Fruit fly (Drosophila melanogaster): ENCODE results near the gene GNBP2.

Gene GNBP2

dm6 chr3L:18640584-18641527 is 34.4 kb downstream of the GNBP2 start:
- no peak for TF ChIP-seq CTCF (optimal IDR thresholded peaks at IDR 0.05)
- no peak for TF ChIP-seq CG8478 (optimal IDR thresholded peaks at IDR 0.05)

DNA sequence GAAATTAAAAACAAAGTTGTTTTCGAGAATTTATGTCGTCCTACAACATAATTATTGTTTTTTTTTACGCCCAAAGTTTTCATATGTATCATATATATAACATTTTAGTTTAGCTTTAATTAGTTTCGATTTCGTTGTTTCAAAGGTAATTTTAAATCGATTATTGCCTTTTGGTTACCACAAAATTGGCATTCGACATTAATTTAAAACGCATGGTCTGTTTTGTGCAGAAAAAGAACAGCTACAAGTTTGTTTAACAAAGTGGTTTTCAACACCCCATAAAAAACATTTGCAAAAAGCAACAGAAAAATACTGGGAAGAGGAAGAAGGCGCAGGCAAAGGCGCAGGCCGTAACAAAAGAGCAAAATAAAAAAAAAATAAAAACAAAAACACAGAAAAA is 36.7 kb downstream of the GNBP2 start:
- TF ChIP-seq CG8478 (optimal IDR thresholded peaks at IDR 0.05) (no peak), CTCF (optimal IDR thresholded peaks at IDR 0.05) (no peak)

dm6 chr3L:18638043-18638442 is 37.2 kb downstream of the GNBP2 start:
- no peak for TF ChIP-seq CG8478 (optimal IDR thresholded peaks at IDR 0.05)
- TF ChIP-seq CTCF (optimal IDR thresholded peaks at IDR 0.05): no peak

DNA sequence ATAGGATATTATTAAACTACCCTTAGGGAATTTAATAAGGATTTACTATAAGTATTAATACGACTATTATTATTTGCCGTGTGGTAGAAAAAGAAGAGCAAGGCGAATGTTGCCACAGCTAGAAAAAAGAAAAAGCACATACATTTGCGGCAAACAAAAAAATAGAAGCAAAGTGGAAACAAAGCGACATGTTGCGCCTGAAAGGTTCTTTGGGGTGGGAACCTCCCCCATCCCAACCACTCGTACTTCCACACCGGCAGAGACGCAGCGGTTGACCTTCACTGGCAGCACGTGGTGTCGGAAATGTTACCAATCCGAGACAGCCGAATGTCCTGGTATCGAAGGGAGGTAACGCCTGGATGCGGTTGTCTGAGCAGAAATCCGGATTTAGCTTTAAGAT is 37.9 kb downstream of the GNBP2 start:
- no peak for TF ChIP-seq CTCF (optimal IDR thresholded peaks at IDR 0.05)
- TF ChIP-seq CG8478 (optimal IDR thresholded peaks at IDR 0.05): no peak

dm6 chr3L:18636782-18637181 is 38.4 kb downstream of the GNBP2 start:
- no peak for TF ChIP-seq CTCF (optimal IDR thresholded peaks at IDR 0.05)
- TF ChIP-seq CG8478 (optimal IDR thresholded peaks at IDR 0.05): no peak

DNA sequence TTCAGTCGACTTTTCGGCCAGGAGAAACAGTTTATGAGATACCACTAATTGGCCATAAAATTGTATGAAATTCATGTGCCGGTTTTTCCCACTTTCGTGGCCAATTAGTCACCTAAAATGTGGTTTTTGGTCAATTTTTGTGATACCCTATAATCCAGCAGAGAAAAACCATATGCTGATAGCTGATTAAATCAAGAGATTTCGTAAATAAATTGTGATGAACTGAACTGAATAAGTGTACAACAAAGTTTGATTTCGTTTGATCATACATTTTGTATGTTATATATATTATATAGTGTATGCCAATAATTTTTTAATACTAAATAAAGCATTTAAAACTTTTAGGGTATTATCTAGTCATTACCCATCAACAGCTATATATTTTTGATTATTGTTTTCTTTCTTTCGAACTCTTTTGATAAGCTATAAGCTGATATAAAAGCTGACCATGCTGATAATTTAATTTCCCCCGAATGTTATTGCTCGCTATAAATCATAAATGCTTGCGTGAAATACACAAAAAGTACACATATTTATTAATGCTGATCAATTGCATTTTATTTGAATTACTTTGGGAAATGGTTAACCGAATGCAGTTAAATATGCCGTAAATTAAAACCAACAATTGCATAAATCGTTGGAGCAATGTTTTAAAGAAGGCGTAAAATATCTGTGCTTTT is 40.3 kb downstream of the GNBP2 start:
- TF ChIP-seq CTCF (optimal IDR thresholded peaks at IDR 0.05): no peak
- no peak for TF ChIP-seq CG8478 (optimal IDR thresholded peaks at IDR 0.05)

DNA sequence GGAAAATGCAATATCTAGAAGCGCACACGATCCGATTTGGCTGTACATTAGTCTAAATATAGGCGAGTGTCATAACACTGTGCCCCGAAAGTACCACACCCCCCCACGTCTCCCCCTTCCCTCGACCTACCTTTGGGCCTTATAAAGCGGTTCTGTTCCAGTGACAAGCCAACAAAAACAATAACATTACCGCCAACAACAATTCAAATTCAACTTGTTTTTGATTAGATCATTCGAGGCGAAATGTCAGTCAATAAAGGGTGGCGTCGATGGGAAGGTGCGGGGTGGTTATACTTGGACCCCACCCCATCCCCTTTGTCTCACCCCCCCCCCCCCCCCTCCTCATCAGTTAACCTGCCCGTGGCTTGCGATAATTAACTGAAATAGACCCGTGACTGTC is 42.1 kb downstream of the GNBP2 start:
- TF ChIP-seq CTCF (optimal IDR thresholded peaks at IDR 0.05) (no peak), CG8478 (optimal IDR thresholded peaks at IDR 0.05) (no peak)

DNA sequence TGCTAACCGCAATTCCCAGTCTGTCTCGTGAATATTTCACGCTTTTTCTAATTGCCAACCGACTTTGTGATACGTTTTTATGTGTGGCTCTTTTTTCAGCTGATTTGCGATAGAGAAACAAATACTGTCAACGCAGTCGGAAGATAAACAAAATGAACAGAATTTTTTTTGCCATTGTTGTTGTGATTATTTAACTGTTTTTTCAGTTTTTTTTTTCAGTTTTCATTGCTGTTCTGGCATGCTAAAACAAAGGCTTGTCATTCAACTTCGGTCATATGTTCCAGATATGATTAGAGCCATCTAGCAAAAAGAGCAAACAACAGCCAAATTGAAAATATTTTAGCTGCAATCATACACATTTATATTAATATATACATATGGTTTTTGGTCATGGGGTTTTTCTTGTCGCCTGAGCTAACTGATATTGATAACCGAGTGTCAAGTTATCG is 43.0 kb downstream of the GNBP2 start:
- no peak for TF ChIP-seq CTCF (optimal IDR thresholded peaks at IDR 0.05)
- TF ChIP-seq CG8478 (optimal IDR thresholded peaks at IDR 0.05): no peak

- TF ChIP-seq CTCF (optimal IDR thresholded peaks at IDR 0.05) (no peak), CG8478 (optimal IDR thresholded peaks at IDR 0.05) (no peak)
These were observed 45.3 kb downstream of the GNBP2 start for dm6 chr3L:18629874-18630273.

DNA sequence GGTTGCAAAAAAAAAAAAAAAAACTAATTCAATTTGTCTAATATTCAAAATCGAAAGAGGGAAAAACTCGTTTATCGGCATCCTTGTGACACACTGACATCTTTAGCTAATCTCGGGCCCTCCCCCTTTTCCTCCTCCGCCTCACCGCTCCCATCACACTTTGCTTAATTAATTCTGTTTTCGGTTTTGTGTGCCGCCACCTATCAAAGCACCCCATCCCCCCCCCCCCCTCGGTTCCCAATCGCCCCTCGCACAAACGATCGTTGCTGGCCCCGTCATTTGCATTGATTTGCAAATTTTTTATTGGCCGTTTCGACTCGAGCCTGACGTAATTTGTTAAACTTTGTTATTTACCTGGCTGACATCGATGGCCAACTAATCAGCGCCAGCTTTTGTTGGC is 46.8 kb downstream of the GNBP2 start:
- TF ChIP-seq CTCF (optimal IDR thresholded peaks at IDR 0.05) (no peak), CG8478 (optimal IDR thresholded peaks at IDR 0.05) (no peak)

DNA sequence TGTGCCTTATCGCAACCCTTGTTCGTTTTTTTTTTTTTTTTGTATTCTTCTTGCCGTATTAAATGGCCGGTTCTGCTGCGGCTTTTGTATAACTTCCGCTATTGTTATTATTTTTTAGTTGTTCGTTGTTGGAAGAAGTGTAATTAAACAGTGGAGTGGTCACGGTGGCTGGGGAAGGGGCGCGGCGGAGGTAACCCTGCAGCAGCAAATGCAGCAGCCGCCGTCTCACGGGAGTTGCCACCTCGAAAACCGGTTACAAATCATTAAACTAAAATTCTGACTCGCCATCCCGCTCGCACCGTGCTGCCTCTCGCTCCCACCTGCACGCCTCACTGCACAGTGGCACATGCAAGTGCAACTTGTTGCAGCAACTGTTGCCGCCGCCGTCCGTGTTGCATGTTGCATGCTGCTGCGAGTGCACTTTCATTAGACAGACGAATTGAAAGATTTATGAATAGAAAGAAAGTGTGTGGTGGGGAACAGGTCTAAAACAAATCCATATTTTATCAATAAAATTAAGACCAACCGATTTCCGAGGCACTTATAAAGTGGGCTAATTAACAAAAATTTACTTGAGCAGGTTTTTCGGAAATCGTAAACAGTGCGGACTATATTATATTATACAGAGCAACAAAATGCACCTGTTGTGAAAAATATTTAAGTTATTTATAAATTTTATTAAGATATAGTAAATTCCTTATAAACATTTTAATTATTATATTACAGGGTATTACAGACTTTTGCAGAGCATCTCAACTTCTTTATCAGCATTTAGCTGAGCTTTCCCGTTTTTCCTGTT is 47.4 kb downstream of the GNBP2 start:
- TF ChIP-seq CG8478 (optimal IDR thresholded peaks at IDR 0.05): no peak
- no peak for TF ChIP-seq CTCF (optimal IDR thresholded peaks at IDR 0.05)

dm6 chr3L:18626451-18627079 is 48.6 kb downstream of the GNBP2 start:
- TF ChIP-seq CTCF (optimal IDR thresholded peaks at IDR 0.05) (no peak), CG8478 (optimal IDR thresholded peaks at IDR 0.05) (no peak)

DNA sequence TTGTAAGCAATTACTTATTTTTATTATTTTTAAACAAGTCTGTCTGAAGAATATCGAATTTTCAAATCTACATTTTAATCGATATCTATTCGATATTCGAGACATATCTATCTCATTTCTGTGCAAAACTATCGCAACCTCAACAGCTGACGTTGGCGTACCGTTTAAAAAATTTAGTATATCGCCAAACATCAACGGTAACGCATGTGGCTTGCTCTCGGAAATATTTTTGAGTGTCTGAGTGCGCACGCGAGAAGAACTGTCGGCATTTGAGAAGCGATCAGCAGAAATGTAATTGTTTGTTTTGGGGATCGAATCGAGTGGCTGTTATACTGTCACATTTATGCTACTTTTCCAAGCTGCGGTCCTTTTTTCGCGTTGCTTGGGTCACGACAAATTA is 49.4 kb downstream of the GNBP2 start, which contains the start of gene MYPT-75D:
Gene MYPT-75D (plus strand): TSS at position 174 of the 400 bp plus-strand sequence.
- TF ChIP-seq CG8478 (optimal IDR thresholded peaks at IDR 0.05) (no peak), CTCF (optimal IDR thresholded peaks at IDR 0.05) (no peak)

All from S2 (cell line).